Worm (Caenorhabditis elegans) whole organism, late embryonic: ENCODE data around the gene cgt-3.

ENCODE experiments used
- T23F11.4 ChIP-seq: fragments of 200-800 bp; sonication (Bioruptor generic); optimal IDR thresholded peaks from 2 replicates; lab custom pipeline; 2018; ENCODE audit warnings: mild to moderate bottlenecking, missing genetic modification characterization, missing compliant biosample characterization
- ama-1 ChIP-seq: fragments of 150-350 bp; optimal IDR thresholded peaks from 2 replicates; lab custom pipeline; 2014
- dmd-4 ChIP-seq: sonication (generic microtip); optimal IDR thresholded peaks from 2 replicates; lab custom pipeline; 2016; ENCODE audit warnings: borderline replicate concordance, missing genetic modification characterization, missing compliant biosample characterization
- gmeb-2 ChIP-seq: sonication (generic microtip); optimal IDR thresholded peaks from 2 replicates; lab custom pipeline; 2016; ENCODE audit warnings: missing genetic modification characterization, inconsistent platforms, missing compliant biosample characterization
- nhr-11 ChIP-seq: fragments of 150-350 bp; optimal IDR thresholded peaks from 2 replicates; lab custom pipeline; 2014; ENCODE audit warnings: missing biosample characterization, missing genetic modification characterization
- rnt-1 ChIP-seq: sonication (generic microtip); optimal IDR thresholded peaks from 2 replicates; lab custom pipeline; 2016; ENCODE audit warnings: missing genetic modification characterization, missing compliant biosample characterization
- unc-3 ChIP-seq, 2 experiments: fragments of 200-800 bp in 1 of 2; sonication (Bioruptor generic) in 1 of 2; sonication (generic microtip) in 1 of 2; conservative IDR thresholded peaks in 1 of 2; optimal IDR thresholded peaks in 1 of 2; 2 replicates each; pipeline versions ENCODE4 v1.3.6 to Lab custom; 2016 to 2022; ENCODE audit warnings: missing compliant biosample characterization in 2 of 2, missing genetic modification characterization in 2 of 2, missing genetic modification reagents in 1 of 2
- unc-86 ChIP-seq: sonication (generic microtip); optimal IDR thresholded peaks from 2 replicates; lab custom pipeline; 2016; ENCODE audit warnings: missing genetic modification characterization, missing compliant biosample characterization

DNA sequence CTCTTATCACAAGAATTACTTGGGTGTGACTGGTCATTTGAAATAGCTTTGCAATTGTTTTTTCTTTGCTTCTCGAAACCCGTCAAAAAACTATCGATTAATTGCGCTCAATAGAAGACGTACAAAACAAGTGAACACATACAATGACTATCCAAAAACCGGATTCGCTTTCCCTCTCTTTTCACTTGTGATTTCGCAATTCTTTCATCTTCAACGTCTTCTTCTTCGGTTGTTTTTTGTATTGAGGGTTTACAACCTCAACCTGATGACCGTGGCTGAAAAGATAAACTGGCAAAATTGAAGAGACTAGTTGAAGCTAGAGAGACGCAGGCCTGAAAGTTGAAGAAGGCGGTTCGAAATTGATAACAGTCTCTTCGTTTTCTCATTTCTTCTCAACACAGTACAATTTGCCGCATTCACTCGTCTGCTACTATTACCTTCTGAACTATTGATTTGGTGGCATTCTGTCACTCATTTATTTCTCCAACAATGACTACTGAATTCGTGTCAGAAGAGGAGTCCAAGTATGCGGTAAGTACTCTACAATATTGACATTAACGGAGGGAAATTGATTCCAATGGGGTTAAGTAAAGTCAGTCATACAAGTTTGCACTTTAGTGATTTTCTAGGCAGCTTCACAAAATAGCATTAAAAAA, 25.0 kb upstream of the cgt-3 start:
- TF ChIP-seq T23F11.4 (no peak), unc-86 (no peak), rnt-1 (no peak), ama-1 (lab: Kevin White, UChicago) (no peak), gmeb-2 (tag; lab: Kevin White, UChicago) (no peak), unc-3 (GFP tag; conservative IDR thresholded peaks at IDR 0.05; lab: Robert Waterston, UW) (no peak), unc-3 (tag; optimal IDR thresholded peaks at IDR 0.05; lab: Kevin White, UChicago) (no peak), dmd-4 (tag; lab: Kevin White, UChicago) (no peak), nhr-11 (no peak)
